Worm (Caenorhabditis elegans): ENCODE data around the gene ehs-1.

The ehs-1 gene

DNA sequence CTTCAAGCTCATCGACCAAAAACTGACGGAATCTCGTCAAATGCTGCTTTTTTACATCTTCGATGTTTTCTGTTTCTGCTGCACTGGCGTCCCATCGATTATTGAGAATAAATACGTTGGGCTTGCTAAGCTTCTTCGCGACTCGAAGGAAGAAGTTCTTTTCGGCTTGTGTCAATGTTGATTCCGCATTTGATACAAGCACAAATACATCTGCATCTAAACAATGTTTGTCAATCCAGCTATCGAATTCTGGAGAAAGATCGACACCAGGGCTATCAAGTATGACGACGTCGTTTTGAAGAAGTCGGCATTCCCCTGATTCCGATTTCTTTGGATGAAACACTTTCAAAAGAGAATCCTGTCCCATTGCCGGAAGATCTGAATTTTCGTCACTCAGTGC, 14.6 kb downstream of the ehs-1 start:
- TF ChIP-seq lsy-2 (tag; optimal IDR thresholded peaks at IDR 0.05) (no peak), unc-120 (tag; optimal IDR thresholded peaks at IDR 0.05; ENCODE audit: poor library complexity, severe bottlenecking) (no peak), blmp-1 (tag; optimal IDR thresholded peaks at IDR 0.05) (no peak), lin-13 (tag; optimal IDR thresholded peaks at IDR 0.05) (no peak), tbx-8 (GFP tag; optimal IDR thresholded peaks at IDR 0.05) (no peak), ces-1 (GFP tag; optimal IDR thresholded peaks at IDR 0.05) (no peak), cnd-1 (tag; optimal IDR thresholded peaks at IDR 0.05) (no peak), ceh-83 (GFP tag; optimal IDR thresholded peaks at IDR 0.05) (no peak), hlh-1 (tag; optimal IDR thresholded peaks at IDR 0.05) (no peak), sptf-1 (tag; optimal IDR thresholded peaks at IDR 0.05) (no peak), nhr-28 (tag; optimal IDR thresholded peaks at IDR 0.05) (no peak), drap-1 (GFP tag; optimal IDR thresholded peaks at IDR 0.05) (no peak), nhr-12 (tag; optimal IDR thresholded peaks at IDR 0.05) (no peak), bed-3 (GFP tag; optimal IDR thresholded peaks at IDR 0.05) (no peak), nhr-237 (tag; optimal IDR thresholded peaks at IDR 0.05) (no peak), unc-62 (GFP tag; optimal IDR thresholded peaks at IDR 0.05) (no peak), nhr-2 (tag; optimal IDR thresholded peaks at IDR 0.05) (no peak), elt-3 (tag; optimal IDR thresholded peaks at IDR 0.05) (no peak), flh-1 (GFP tag; optimal IDR thresholded peaks at IDR 0.05) (no peak)

DNA sequence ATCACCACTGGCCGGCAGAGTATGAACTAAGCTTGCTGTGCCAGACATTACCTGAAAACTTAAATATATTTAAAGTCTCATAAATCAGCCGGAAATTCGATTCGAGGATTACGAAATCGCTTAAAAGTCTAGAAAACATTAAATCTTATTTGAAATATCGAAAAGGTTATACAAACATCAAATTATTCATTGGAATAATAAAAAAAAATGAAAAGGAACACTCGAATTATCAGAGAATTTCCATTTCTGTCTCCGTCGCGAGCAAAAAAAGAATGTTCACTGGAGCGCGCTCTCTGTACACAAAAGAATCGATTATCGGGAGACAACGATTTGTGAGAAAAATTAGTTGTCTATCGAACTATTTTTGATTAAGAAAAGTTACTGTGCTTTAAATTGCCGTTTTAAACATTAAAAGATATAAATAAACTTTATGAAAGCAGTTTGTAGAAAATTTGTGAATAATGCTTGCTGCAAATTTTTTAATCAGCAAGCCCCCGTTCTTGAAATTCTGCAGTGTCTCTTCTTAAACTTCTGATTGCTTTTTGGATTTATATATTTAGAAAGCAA, 15.7 kb downstream of the ehs-1 start, which contains the start of gene fzo-1:
fzo-1 (minus strand) TSS at position 51 of the 567 bp plus-strand sequence.
- TF ChIP-seq nhr-12 (tag; optimal IDR thresholded peaks at IDR 0.05) (no peak), nhr-76 (tag; optimal IDR thresholded peaks at IDR 0.05) (no peak), cnd-1 (tag; optimal IDR thresholded peaks at IDR 0.05) (peak; percentile 32), nhr-237 (tag; optimal IDR thresholded peaks at IDR 0.05) (peak; percentile 38), ces-1 (GFP tag; optimal IDR thresholded peaks at IDR 0.05) (peak; percentile 82), unc-120 (tag; optimal IDR thresholded peaks at IDR 0.05; ENCODE audit: poor library complexity, severe bottlenecking) (peak; percentile 34), ceh-83 (GFP tag; optimal IDR thresholded peaks at IDR 0.05) (peak; percentile 59), lsy-2 (tag; optimal IDR thresholded peaks at IDR 0.05) (peak; percentile 32), mls-2 (tag; optimal IDR thresholded peaks at IDR 0.05) (no peak), unc-39 (tag; optimal IDR thresholded peaks at IDR 0.05) (no peak), unc-62 (GFP tag; optimal IDR thresholded peaks at IDR 0.05) (no peak), ceh-39 (tag; optimal IDR thresholded peaks at IDR 0.05) (peak; percentile 20), sptf-1 (tag; optimal IDR thresholded peaks at IDR 0.05) (no peak), bed-3 (GFP tag; optimal IDR thresholded peaks at IDR 0.05) (peak; percentile 19)

ce11 chrII:5838453-5838852, 17.9 kb downstream of the ehs-1 start, which contains the start of gene ZK1248.15:
Gene ZK1248.15 (minus strand): TSS chrII:5838553.
- no peak for TF ChIP-seq lin-13 (tag; optimal IDR thresholded peaks at IDR 0.05)
- TF ChIP-seq unc-62 (GFP tag; optimal IDR thresholded peaks at IDR 0.05) = no peak
- TF ChIP-seq flh-1 (GFP tag; optimal IDR thresholded peaks at IDR 0.05) = no peak
- no peak for TF ChIP-seq sptf-1 (tag; optimal IDR thresholded peaks at IDR 0.05)
- TF ChIP-seq lin-32 (GFP tag; optimal IDR thresholded peaks at IDR 0.05) = no peak
- no peak for TF ChIP-seq blmp-1 (tag; optimal IDR thresholded peaks at IDR 0.05)
- TF ChIP-seq ceh-83 (GFP tag; optimal IDR thresholded peaks at IDR 0.05) = no peak
- TF ChIP-seq elt-1 (tag; optimal IDR thresholded peaks at IDR 0.05; ENCODE audit: borderline replicate concordance, insufficient read depth) = no peak
- TF ChIP-seq ham-2 (GFP tag; optimal IDR thresholded peaks at IDR 0.05) = no peak
- no peak for TF ChIP-seq bed-3 (GFP tag; optimal IDR thresholded peaks at IDR 0.05)

DNA sequence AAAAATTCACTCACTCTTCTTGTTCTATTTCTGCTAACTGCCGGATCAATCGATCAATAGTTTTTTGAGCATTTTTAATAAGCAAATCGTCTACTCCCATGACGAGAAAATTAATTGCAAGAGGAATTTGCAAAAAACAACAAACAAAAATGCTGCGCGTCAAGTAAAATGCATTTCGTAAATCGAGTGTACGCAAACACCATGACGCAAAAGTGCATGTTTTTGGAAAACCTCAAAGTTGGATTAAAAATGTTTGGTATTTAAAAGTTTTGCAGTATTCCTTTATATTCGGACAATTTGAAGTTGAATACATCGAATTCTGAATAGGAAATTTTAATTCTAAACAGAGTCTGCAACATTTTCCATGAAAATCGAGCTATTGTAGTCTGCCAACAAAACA, 18.7 kb downstream of the ehs-1 start, which contains the start of gene ZK1248.19:
ZK1248.19 (minus strand) TSS at position 188 of the 400 bp plus-strand sequence.
- TF ChIP-seq blmp-1 (tag; optimal IDR thresholded peaks at IDR 0.05) = no peak
- no peak for TF ChIP-seq ceh-39 (tag; optimal IDR thresholded peaks at IDR 0.05)
- no peak for TF ChIP-seq snpc-4 (tag; optimal IDR thresholded peaks at IDR 0.05)
- TF ChIP-seq ces-1 (GFP tag; optimal IDR thresholded peaks at IDR 0.05) = peak; percentile 41
- TF ChIP-seq hlh-1 (tag; optimal IDR thresholded peaks at IDR 0.05) = peak; percentile 16
- peak; percentile 7 for TF ChIP-seq nhr-237 (tag; optimal IDR thresholded peaks at IDR 0.05)

ce11 chrII:5841053-5841547, 20.6 kb downstream of the ehs-1 start, which contains the start of gene lec-5:
Gene lec-5 (minus strand): TSS chrII:5841103.
- TF ChIP-seq sem-2 (GFP tag; optimal IDR thresholded peaks at IDR 0.05) (no peak), bed-3 (GFP tag; optimal IDR thresholded peaks at IDR 0.05) (no peak), hlh-1 (tag; optimal IDR thresholded peaks at IDR 0.05) (peak; percentile 55), zip-8 (tag; optimal IDR thresholded peaks at IDR 0.05) (no peak), drap-1 (GFP tag; optimal IDR thresholded peaks at IDR 0.05) (no peak), unc-120 (tag; optimal IDR thresholded peaks at IDR 0.05; ENCODE audit: poor library complexity, severe bottlenecking) (peak; percentile 75), lsy-2 (tag; optimal IDR thresholded peaks at IDR 0.05) (no peak), elt-3 (tag; optimal IDR thresholded peaks at IDR 0.05) (no peak), snpc-4 (tag; optimal IDR thresholded peaks at IDR 0.05) (no peak), cnd-1 (tag; optimal IDR thresholded peaks at IDR 0.05) (no peak), flh-1 (GFP tag; optimal IDR thresholded peaks at IDR 0.05) (no peak), M03D4.4 (tag; optimal IDR thresholded peaks at IDR 0.05) (no peak), lin-13 (tag; optimal IDR thresholded peaks at IDR 0.05) (no peak), ztf-11 (tag; optimal IDR thresholded peaks at IDR 0.05) (no peak), ham-2 (GFP tag; optimal IDR thresholded peaks at IDR 0.05) (no peak), tbx-8 (GFP tag; optimal IDR thresholded peaks at IDR 0.05) (no peak), ceh-39 (tag; optimal IDR thresholded peaks at IDR 0.05) (no peak), nhr-76 (tag; optimal IDR thresholded peaks at IDR 0.05) (no peak), unc-62 (GFP tag; optimal IDR thresholded peaks at IDR 0.05) (peak; percentile 76), nhr-28 (tag; optimal IDR thresholded peaks at IDR 0.05) (no peak), nhr-237 (tag; optimal IDR thresholded peaks at IDR 0.05) (no peak), mep-1 (tag; optimal IDR thresholded peaks at IDR 0.05) (no peak), mab-5 (tag; optimal IDR thresholded peaks at IDR 0.05) (peak; percentile 58), ceh-83 (GFP tag; optimal IDR thresholded peaks at IDR 0.05) (no peak), elt-1 (tag; optimal IDR thresholded peaks at IDR 0.05; ENCODE audit: borderline replicate concordance, insufficient read depth) (no peak), pha-4 (tag; optimal IDR thresholded peaks at IDR 0.05) (no peak), nhr-12 (tag; optimal IDR thresholded peaks at IDR 0.05) (no peak), mls-2 (tag; optimal IDR thresholded peaks at IDR 0.05) (no peak)

All from whole organism, mixed stage, embryonic.